Worm (Caenorhabditis elegans) whole organism, L4/young adult: ENCODE measurements around the gene M151.10.

Experiments used
- W03F9.2 ChIP-seq: fragments of 150-350 bp; optimal IDR thresholded peaks from 2 replicates; lab custom pipeline; 2014; ENCODE audit warnings: missing biosample characterization, missing genetic modification characterization
- dao-5 ChIP-seq: sonication (generic microtip); optimal IDR thresholded peaks from 2 replicates; lab custom pipeline; 2016; ENCODE audit warnings: missing genotype, missing genetic modification characterization, moderate library complexity, missing compliant biosample characterization
- him-1 ChIP-seq: sonication (generic microtip); optimal IDR thresholded peaks from 2 replicates; lab custom pipeline; 2016; ENCODE audit warnings: missing genotype, missing genetic modification reagents, missing genetic modification characterization, missing compliant biosample characterization

Gene M151.10

DNA sequence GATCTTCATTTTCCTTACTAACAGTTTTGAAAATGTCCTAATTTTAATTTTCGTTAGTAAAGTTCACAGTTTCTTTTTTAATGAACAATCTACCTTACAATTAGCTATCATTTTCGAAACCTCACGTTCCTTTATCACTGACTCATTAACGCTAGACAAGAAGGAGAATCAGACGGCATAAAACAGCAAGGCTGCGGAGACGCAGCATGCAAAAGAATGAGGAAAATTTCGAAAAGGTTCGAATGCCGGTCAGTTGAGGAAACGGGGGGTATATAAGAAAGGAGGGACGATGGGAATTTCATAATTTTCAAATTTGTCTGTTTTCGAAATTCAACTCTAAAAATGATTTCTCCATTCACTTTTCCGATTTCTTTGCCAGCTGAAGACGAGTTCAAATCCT, 21.8 kb upstream of the M151.10 start, which contains the start of gene F19B10.13:
TSS of gene F19B10.13 (plus strand) at position 343 of the 400 bp plus-strand sequence.
- TF ChIP-seq him-1 (tag; lab: Kevin White, UChicago), result no peak
- TF ChIP-seq dao-5 (tag; lab: Kevin White, UChicago), result no peak
- no peak for TF ChIP-seq W03F9.2 (tag; lab: Kevin White, UChicago)

- TF ChIP-seq dao-5 (tag; lab: Kevin White, UChicago), result no peak
Observed at ce11 chrII:3659776-3660175, 19.7 kb upstream of the M151.10 start, which contains the start of gene F19B10.4. F19B10.4 (plus strand) TSS chrII:3660076.

ce11 chrII:3655378-3655777, 15.3 kb upstream of the M151.10 start, which contains the start of gene F19B10.5:
F19B10.5 (plus strand) TSS chrII:3655678.
- TF ChIP-seq dao-5 (tag; lab: Kevin White, UChicago) (no peak), W03F9.2 (tag; lab: Kevin White, UChicago) (no peak), him-1 (tag; lab: Kevin White, UChicago) (no peak)

DNA sequence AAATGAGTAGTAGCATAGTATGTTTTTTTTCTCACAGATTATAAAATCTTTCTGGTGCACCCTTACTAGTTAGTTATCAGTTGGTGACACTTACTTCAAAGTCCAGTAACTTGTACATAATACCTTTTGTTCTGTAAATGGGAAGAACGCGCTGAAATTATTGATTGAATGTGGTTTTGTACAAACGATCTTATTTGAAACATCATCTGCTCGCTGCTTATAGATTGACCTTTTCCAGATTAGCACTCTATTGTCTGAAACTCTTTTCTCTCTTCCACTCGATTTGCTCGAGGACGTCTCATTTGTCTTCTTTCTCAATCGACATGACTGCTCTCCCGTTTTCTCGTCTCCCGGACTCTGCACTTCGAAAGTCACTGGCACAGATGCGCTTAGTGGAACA, 7.0 kb upstream of the M151.10 start, which contains the start of gene fbxb-33:
TSS of gene fbxb-33 (plus strand) at position 301 of the 400 bp plus-strand sequence.
- TF ChIP-seq him-1 (tag; lab: Kevin White, UChicago) (no peak), dao-5 (tag; lab: Kevin White, UChicago) (no peak), W03F9.2 (tag; lab: Kevin White, UChicago) (no peak)

ce11 chrII:3641197-3641596, 1.1 kb upstream of the M151.10 start, which contains the start of gene M151.1:
M151.1 (plus strand) TSS chrII:3641497.
- TF ChIP-seq W03F9.2 (tag; lab: Kevin White, UChicago), result no peak
- TF ChIP-seq him-1 (tag; lab: Kevin White, UChicago), result no peak
- TF ChIP-seq dao-5 (tag; lab: Kevin White, UChicago), result no peak

ce11 chrII:3639238-3639637, 859 bp downstream of the M151.10 start, which contains the start of gene fbxb-31:
fbxb-31 (minus strand) TSS chrII:3639338.
- TF ChIP-seq dao-5 (tag; lab: Kevin White, UChicago) (no peak), W03F9.2 (tag; lab: Kevin White, UChicago) (no peak)

DNA sequence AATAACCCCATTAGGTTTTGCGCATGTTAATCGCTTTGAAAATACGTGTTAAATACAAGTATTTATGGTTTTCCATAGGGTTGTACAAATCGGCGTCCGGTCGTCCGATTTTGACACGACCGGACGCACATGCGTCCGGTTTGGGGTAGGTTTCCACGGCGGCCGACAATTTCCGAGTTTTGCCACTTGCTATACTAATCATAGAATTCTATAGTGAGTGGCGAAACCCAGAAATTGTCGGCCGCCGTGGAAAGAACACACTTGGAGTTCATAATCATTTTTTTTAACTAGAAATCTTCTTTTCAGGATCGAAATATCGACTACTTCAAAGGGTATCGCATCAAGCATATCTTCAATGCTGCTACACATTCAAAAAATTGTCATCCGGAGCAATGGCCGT, 5.3 kb downstream of the M151.10 start:
- no peak for TF ChIP-seq W03F9.2 (tag; lab: Kevin White, UChicago)
- no peak for TF ChIP-seq dao-5 (tag; lab: Kevin White, UChicago)
- TF ChIP-seq him-1 (tag; lab: Kevin White, UChicago), result no peak

DNA sequence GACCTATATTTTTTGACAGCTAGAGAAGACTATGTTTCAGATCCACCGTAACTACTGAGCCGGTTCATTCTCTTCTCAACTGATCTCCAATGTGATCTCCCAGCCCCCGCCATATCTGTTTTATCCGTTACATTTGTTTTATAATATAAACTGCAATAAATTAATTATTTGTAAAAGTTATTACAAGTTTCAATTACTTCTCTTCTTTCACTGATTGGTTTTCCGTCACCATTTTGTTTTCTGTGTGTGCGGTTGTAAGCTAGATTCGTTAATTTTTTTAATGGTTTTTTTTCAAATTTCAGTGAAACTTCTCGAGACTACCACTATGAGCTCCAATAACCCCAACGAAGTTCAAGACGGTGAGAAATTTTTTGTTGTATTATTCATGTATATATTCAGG, 9.3 kb downstream of the M151.10 start, which contains the start of gene M151.2:
TSS of gene M151.2 (plus strand) at position 301 of the 400 bp plus-strand sequence.
- TF ChIP-seq him-1 (tag; lab: Kevin White, UChicago) (no peak), W03F9.2 (tag; lab: Kevin White, UChicago) (no peak), dao-5 (tag; lab: Kevin White, UChicago) (no peak)

ce11 chrII:3626872-3627271, 13.2 kb downstream of the M151.10 start, which contains the start of gene M151.3:
M151.3 (plus strand) TSS chrII:3627172.
- TF ChIP-seq dao-5 (tag; lab: Kevin White, UChicago) (no peak), him-1 (tag; lab: Kevin White, UChicago) (no peak), W03F9.2 (tag; lab: Kevin White, UChicago) (no peak)

- TF ChIP-seq W03F9.2 (tag; lab: Kevin White, UChicago), result no peak
Observed at ce11 chrII:3622014-3622413, 18.1 kb downstream of the M151.10 start, which contains the start of gene M151.7. M151.7 (plus strand) TSS chrII:3622314.

DNA sequence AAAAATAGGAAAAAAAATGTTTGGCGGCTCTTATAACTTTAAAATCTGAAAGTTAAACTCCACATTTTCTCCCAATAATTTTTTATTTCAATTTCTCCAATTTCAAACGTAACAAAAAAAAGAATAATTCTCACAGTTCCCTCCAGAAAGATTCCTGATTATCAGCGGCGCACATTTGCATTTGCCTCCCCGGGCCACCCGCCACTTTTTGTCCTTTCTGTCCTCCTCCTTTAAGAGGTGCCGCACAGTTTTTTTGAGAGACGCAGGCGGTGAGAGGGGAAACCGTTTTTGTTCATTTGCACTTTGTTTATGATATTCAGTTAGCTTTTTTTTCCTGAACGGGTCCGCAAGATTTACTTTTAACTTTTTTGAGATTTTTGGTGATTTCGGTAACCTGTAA, 19.2 kb downstream of the M151.10 start:
- TF ChIP-seq him-1 (tag; lab: Kevin White, UChicago), result no peak
- TF ChIP-seq dao-5 (tag; lab: Kevin White, UChicago), result no peak
- no peak for TF ChIP-seq W03F9.2 (tag; lab: Kevin White, UChicago)

DNA sequence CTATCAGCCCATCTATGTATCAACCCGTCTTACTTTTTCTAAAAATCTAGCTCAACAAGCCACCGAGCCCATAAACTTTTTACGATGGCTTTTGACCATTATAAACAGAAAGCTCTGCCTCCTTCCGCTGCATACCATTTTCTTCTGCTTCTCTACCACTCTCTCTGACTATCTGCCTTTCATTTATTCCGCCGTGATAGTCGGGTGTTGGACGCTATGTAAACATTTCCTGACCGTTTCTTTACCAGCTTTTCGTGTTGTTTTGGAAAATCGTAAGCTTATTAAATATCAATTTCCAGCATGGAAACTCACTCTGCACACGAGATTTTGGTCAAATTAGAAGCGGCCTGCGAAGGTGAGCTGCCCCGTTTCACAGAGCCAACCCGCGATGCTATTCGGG, 22.6 kb downstream of the M151.10 start, which contains the start of gene F40E12.1:
TSS of gene F40E12.1 (plus strand) at position 301 of the 400 bp plus-strand sequence.
- TF ChIP-seq dao-5 (tag; lab: Kevin White, UChicago) (no peak), W03F9.2 (tag; lab: Kevin White, UChicago) (no peak), him-1 (tag; lab: Kevin White, UChicago) (no peak)

ce11 chrII:3616615-3617014, 23.5 kb downstream of the M151.10 start:
- TF ChIP-seq dao-5 (tag; lab: Kevin White, UChicago), result no peak

- TF ChIP-seq dao-5 (tag; lab: Kevin White, UChicago), result no peak
- no peak for TF ChIP-seq him-1 (tag; lab: Kevin White, UChicago)
- no peak for TF ChIP-seq W03F9.2 (tag; lab: Kevin White, UChicago)
Observed at ce11 chrII:3609764-3610163, 30.3 kb downstream of the M151.10 start, which contains the start of gene Y49F6A.5. Y49F6A.5 (minus strand) TSS chrII:3609864.
